Worm (Caenorhabditis elegans): ENCODE data around the gene cyy-1.
A peak's percentile ranks its signal among the peaks of the same experiment; 100 is the strongest.

cyy-1 gene

ce11 chrIII:8417192-8417967, 11.7 kb downstream of the cyy-1 start:
- no peak for TF ChIP-seq pax-1 (tag; optimal IDR thresholded peaks at IDR 0.05)
- TF ChIP-seq pha-4 (tag; optimal IDR thresholded peaks at IDR 0.05): no peak
- TF ChIP-seq ref-2 (tag; optimal IDR thresholded peaks at IDR 0.05): peak; percentile 65
- peak; percentile 77 for TF ChIP-seq tbx-2 (tag; optimal IDR thresholded peaks at IDR 0.05)
- no peak for TF ChIP-seq madf-2 (tag; optimal IDR thresholded peaks at IDR 0.05)
- TF ChIP-seq ceh-18 (tag; optimal IDR thresholded peaks at IDR 0.05): peak; percentile 98
- no peak for TF ChIP-seq nhr-232 (tag; optimal IDR thresholded peaks at IDR 0.05)
- peak; percentile 70 for TF ChIP-seq eyg-1 (tag; optimal IDR thresholded peaks at IDR 0.05)
- peak; percentile 78 for TF ChIP-seq unc-42 (tag; optimal IDR thresholded peaks at IDR 0.05)
- peak; percentile 9 for TF ChIP-seq T23F11.4 (GFP tag; optimal IDR thresholded peaks at IDR 0.05)
- peak; percentile 44 for TF ChIP-seq pros-1 (tag; optimal IDR thresholded peaks at IDR 0.05)
- TF ChIP-seq nfya-1 (tag; optimal IDR thresholded peaks at IDR 0.05): peak; percentile 100
- TF ChIP-seq pqm-1 (tag; optimal IDR thresholded peaks at IDR 0.05): no peak
- peak; percentile 55 for TF ChIP-seq ztf-16 (tag; optimal IDR thresholded peaks at IDR 0.05)
- TF ChIP-seq gmeb-2 (tag; optimal IDR thresholded peaks at IDR 0.05): peak; percentile 35
- no peak for TF ChIP-seq C08G9.2 (tag; optimal IDR thresholded peaks at IDR 0.05)
- peak; percentile 66 for TF ChIP-seq ceh-48 (tag; optimal IDR thresholded peaks at IDR 0.05)
- TF ChIP-seq mec-3 (tag; optimal IDR thresholded peaks at IDR 0.05; ENCODE audit: borderline replicate concordance): no peak
- TF ChIP-seq K09A11.1 (tag; optimal IDR thresholded peaks at IDR 0.05; ENCODE audit: insufficient read depth): no peak
- peak; percentile 5 for TF ChIP-seq ceh-19 (GFP tag; optimal IDR thresholded peaks at IDR 0.05)
- TF ChIP-seq hlh-8 (tag; optimal IDR thresholded peaks at IDR 0.05): peak; percentile 15
- peak; percentile 83 for TF ChIP-seq pha-2 (tag; optimal IDR thresholded peaks at IDR 0.05)
- no peak for TF ChIP-seq lin-11 (tag; optimal IDR thresholded peaks at IDR 0.05)
- TF ChIP-seq fkh-6 (tag; optimal IDR thresholded peaks at IDR 0.05): no peak
- peak; percentile 1 for TF ChIP-seq dmd-4 (tag; optimal IDR thresholded peaks at IDR 0.05; ENCODE audit: borderline replicate concordance)
- no peak for TF ChIP-seq lim-6 (tag; optimal IDR thresholded peaks at IDR 0.05)
- TF ChIP-seq zip-5 (tag; optimal IDR thresholded peaks at IDR 0.05): no peak
- TF ChIP-seq fkh-10 (GFP tag; optimal IDR thresholded peaks at IDR 0.05): no peak
- TF ChIP-seq ceh-2 (tag; optimal IDR thresholded peaks at IDR 0.05): peak; percentile 41
- no peak for TF ChIP-seq ahr-1 (tag; optimal IDR thresholded peaks at IDR 0.05)
- no peak for TF ChIP-seq ama-1 (optimal IDR thresholded peaks at IDR 0.05)
- TF ChIP-seq dve-1 (tag; optimal IDR thresholded peaks at IDR 0.05): peak; percentile 44
- TF ChIP-seq ceh-14 (tag; optimal IDR thresholded peaks at IDR 0.05): no peak
- no peak for TF ChIP-seq nhr-11 (tag; optimal IDR thresholded peaks at IDR 0.05)
- no peak for TF ChIP-seq C38D4.7 (GFP tag; optimal IDR thresholded peaks at IDR 0.05)
- TF ChIP-seq syd-9 (tag; optimal IDR thresholded peaks at IDR 0.05): peak; percentile 76
- no peak for TF ChIP-seq ceh-24 (tag; optimal IDR thresholded peaks at IDR 0.05)
- TF ChIP-seq odd-2 (tag; optimal IDR thresholded peaks at IDR 0.05): no peak
- peak; percentile 25 for TF ChIP-seq sdc-2 (tag; optimal IDR thresholded peaks at IDR 0.05)
- peak; percentile 50 for TF ChIP-seq ets-4 (tag; optimal IDR thresholded peaks at IDR 0.05)
- TF ChIP-seq tbx-7 (tag; optimal IDR thresholded peaks at IDR 0.05): no peak
- peak; percentile 6 for TF ChIP-seq Y22D7AL.16 (tag; optimal IDR thresholded peaks at IDR 0.05)
- peak; percentile 19 for TF ChIP-seq ttx-3 (tag; optimal IDR thresholded peaks at IDR 0.05)
- no peak for TF ChIP-seq ceh-45 (GFP tag; IDR thresholded peaks at IDR 0.05)
- TF ChIP-seq hlh-15 (tag; optimal IDR thresholded peaks at IDR 0.05): no peak
- no peak for TF ChIP-seq unc-3 (GFP tag; conservative IDR thresholded peaks at IDR 0.05)
- peak; percentile 1 for TF ChIP-seq unc-3 (tag; optimal IDR thresholded peaks at IDR 0.05)
- no peak for TF ChIP-seq fax-1 (tag; optimal IDR thresholded peaks at IDR 0.05)
- TF ChIP-seq unc-86 (tag; optimal IDR thresholded peaks at IDR 0.05): no peak
- TF ChIP-seq ceh-9 (tag; optimal IDR thresholded peaks at IDR 0.05): no peak
- no peak for TF ChIP-seq hlh-6 (tag; optimal IDR thresholded peaks at IDR 0.05)
- TF ChIP-seq ceh-31 (tag; optimal IDR thresholded peaks at IDR 0.05): peak; percentile 95
- TF ChIP-seq elt-2 (tag; optimal IDR thresholded peaks at IDR 0.05): peak; percentile 35

Measured in whole organism, late embryonic.